Worm (Caenorhabditis elegans) whole organism, L4 larva: ENCODE data around the gene ruvb-2.

Experiments used
- Y48G9A.11 ChIP-seq: fragments of 200-800 bp; sonication (Bioruptor generic); IDR thresholded peaks from 2 replicates; pipeline ENCODE4 v1.3.6; 2022; ENCODE audit warnings: missing genetic modification reagents, missing genetic modification characterization, missing compliant biosample characterization
- lin-29 ChIP-seq: fragments of 200-800 bp; sonication (Bioruptor generic); IDR thresholded peaks from 2 replicates; pipeline ENCODE4 v1.3.6; 2022; ENCODE audit warnings: missing genetic modification reagents, missing genetic modification characterization, missing compliant biosample characterization

- TF ChIP-seq lin-29 (GFP tag; lab: Robert Waterston, UW) (no peak), Y48G9A.11 (GFP tag; lab: Robert Waterston, UW) (no peak)
These were observed 35.5 kb upstream of the ruvb-2 start for ce11 chrIV:6954682-6955081.
